Worm (Caenorhabditis elegans): ENCODE measurements around the gene lev-9.

The lev-9 gene

ce11 chrX:6286154-6286553, 5.4 kb downstream of the lev-9 start (continued):
- TF ChIP-seq lin-15B (tag; optimal IDR thresholded peaks at IDR 0.05) (no peak), dmd-9 (GFP tag; IDR thresholded peaks at IDR 0.05) (no peak), snpc-4 (tag; optimal IDR thresholded peaks at IDR 0.05) (no peak), unc-62 (GFP tag; optimal IDR thresholded peaks at IDR 0.05 in 1 of 2) (no peak), unc-62 (tag; optimal IDR thresholded peaks at IDR 0.05) (no peak), daf-8 (GFP tag; IDR thresholded peaks at IDR 0.05) (no peak), dmd-8 (GFP tag; IDR thresholded peaks at IDR 0.05) (peak; percentile 85), zip-11 (GFP tag; IDR thresholded peaks at IDR 0.05) (no peak), mdt-29 (GFP tag; IDR thresholded peaks at IDR 0.05) (peak; percentile 40; the same call in 1 of the 2 replicates), hmg-1.1 (GFP tag; IDR thresholded peaks at IDR 0.05) (peak; percentile 25; the same call in 1 of the 2 replicates), sdz-12 (GFP tag; optimal IDR thresholded peaks at IDR 0.05) (no peak), ceh-44 (GFP tag; IDR thresholded peaks at IDR 0.05) (0 out of 2 replicates have a peak, but pooled peaks have one; percentile 34), T20F7.1 (GFP tag; optimal IDR thresholded peaks at IDR 0.05) (peak; percentile 50), dve-1 (tag; optimal IDR thresholded peaks at IDR 0.05; ENCODE audit: insufficient read depth) (peak; percentile 53), zfp-2 (tag; optimal IDR thresholded peaks at IDR 0.05) (no peak), ctbp-1 (GFP tag; IDR thresholded peaks at IDR 0.05) (peak; percentile 78), duxl-1 (tag; optimal IDR thresholded peaks at IDR 0.05; ENCODE audit: poor library complexity) (peak; percentile 56), unc-130 (GFP tag; optimal IDR thresholded peaks at IDR 0.05) (no peak), spr-1 (tag; optimal IDR thresholded peaks at IDR 0.05) (peak; percentile 46), daf-19 (GFP tag; conservative IDR thresholded peaks at IDR 0.05) (peak; percentile 78), nhr-111 (GFP tag; optimal IDR thresholded peaks at IDR 0.05) (no peak), tra-1 (GFP tag; IDR thresholded peaks at IDR 0.05) (peak; percentile 44; the same call in 1 of the 2 replicates), Y105C5A.15 (GFP tag; IDR thresholded peaks at IDR 0.05) (peak; percentile 77; the same call in 1 of the 2 replicates), egl-27 (tag; optimal IDR thresholded peaks at IDR 0.05) (no peak), lin-39 (tag; optimal IDR thresholded peaks at IDR 0.05) (no peak), Y48G9A.11 (GFP tag; IDR thresholded peaks at IDR 0.05) (peak; percentile 53), fkh-10 (GFP tag; optimal IDR thresholded peaks at IDR 0.05) (no peak), nhr-76 (tag; optimal IDR thresholded peaks at IDR 0.05) (no peak), mes-2 (tag; optimal IDR thresholded peaks at IDR 0.05; ENCODE audit: poor library complexity, severe bottlenecking) (peak; percentile 73), php-3 (GFP tag; IDR thresholded peaks at IDR 0.05) (peak; percentile 62; the same call in 1 of the 2 replicates), aha-1 (tag) (peak; percentile 81), F44E2.7 (GFP tag; IDR thresholded peaks at IDR 0.05) (0 out of 2 replicates have a peak, but pooled peaks have one; percentile 76)

- TF ChIP-seq T26A8.4 (GFP tag; IDR thresholded peaks at IDR 0.05) = no peak
- peak; percentile 82 for TF ChIP-seq ama-1 (optimal IDR thresholded peaks at IDR 0.05)
- TF ChIP-seq unc-62 (GFP tag; optimal IDR thresholded peaks at IDR 0.05 in 1 of 2) = peak in 1 of 2 experiments; percentile 46
- no peak for TF ChIP-seq unc-62 (tag; optimal IDR thresholded peaks at IDR 0.05)
- peak; percentile 67 for TF ChIP-seq mep-1 (tag; optimal IDR thresholded peaks at IDR 0.05)
- no peak for TF ChIP-seq daf-19 (GFP tag; conservative IDR thresholded peaks at IDR 0.05)
- peak; percentile 43 for TF ChIP-seq mes-2 (tag; optimal IDR thresholded peaks at IDR 0.05; ENCODE audit: poor library complexity, severe bottlenecking)
- TF ChIP-seq nhr-41 (GFP tag; IDR thresholded peaks at IDR 0.05) = no peak
- TF ChIP-seq ceh-20 (GFP tag; IDR thresholded peaks at IDR 0.05) = no peak
- no peak for TF ChIP-seq nhr-6 (tag; optimal IDR thresholded peaks at IDR 0.05)
- TF ChIP-seq rbr-2 (tag; optimal IDR thresholded peaks at IDR 0.05) = no peak
- TF ChIP-seq zip-2 (tag; optimal IDR thresholded peaks at IDR 0.05) = no peak
- TF ChIP-seq lsy-2 (tag; optimal IDR thresholded peaks at IDR 0.05) = peak in 1 of 2 experiments; percentile 13
- TF ChIP-seq zip-11 (GFP tag; IDR thresholded peaks at IDR 0.05) = no peak
- TF ChIP-seq snpc-4 (tag; optimal IDR thresholded peaks at IDR 0.05) = no peak
- TF ChIP-seq aha-1 (tag) = peak; percentile 8
- no peak for TF ChIP-seq duxl-1 (tag; optimal IDR thresholded peaks at IDR 0.05; ENCODE audit: poor library complexity)
- TF ChIP-seq nhr-11 (tag; optimal IDR thresholded peaks at IDR 0.05) = no peak
Measured at ce11 chrX:6280998-6281397, 10.5 kb downstream of the lev-9 start.
